Worm (Caenorhabditis elegans): ENCODE results near the gene C42D8.1.

- TF ChIP-seq mdl-1 (tag; optimal IDR thresholded peaks at IDR 0.05) (no peak), unc-62 (GFP tag; optimal IDR thresholded peaks at IDR 0.05) (no peak), nhr-77 (tag; optimal IDR thresholded peaks at IDR 0.05) (no peak), nhr-237 (tag; optimal IDR thresholded peaks at IDR 0.05) (no peak)
These were observed 21.9 kb upstream of the C42D8.1 start, which contains the start of gene pnk-4 for ce11 chrX:5087366-5087891.
